Worm (Caenorhabditis elegans): ENCODE data around the gene pah-1.
A peak's percentile ranks its signal among the peaks of the same experiment; 100 is the strongest.

pah-1 gene

ce11 chrII:8742006-8742847, 24.6 kb downstream of the pah-1 start:
- no peak for TF ChIP-seq sox-4 (tag; optimal IDR thresholded peaks at IDR 0.05)
- no peak for TF ChIP-seq ceh-19 (GFP tag; optimal IDR thresholded peaks at IDR 0.05)
- TF ChIP-seq pqm-1 (tag; optimal IDR thresholded peaks at IDR 0.05), result no peak
- TF ChIP-seq fax-1 (tag; optimal IDR thresholded peaks at IDR 0.05), result no peak
- TF ChIP-seq syd-9 (tag; optimal IDR thresholded peaks at IDR 0.05), result no peak
- no peak for TF ChIP-seq nhr-232 (tag; optimal IDR thresholded peaks at IDR 0.05)
- TF ChIP-seq rnt-1 (tag; optimal IDR thresholded peaks at IDR 0.05), result no peak
- no peak for TF ChIP-seq fkh-6 (tag; optimal IDR thresholded peaks at IDR 0.05)
- no peak for TF ChIP-seq dve-1 (tag; optimal IDR thresholded peaks at IDR 0.05)
- TF ChIP-seq ceh-14 (tag; optimal IDR thresholded peaks at IDR 0.05), result no peak
- no peak for TF ChIP-seq ceh-22 (tag; optimal IDR thresholded peaks at IDR 0.05)
- no peak for TF ChIP-seq tbx-7 (tag; optimal IDR thresholded peaks at IDR 0.05)
- TF ChIP-seq zip-5 (tag; optimal IDR thresholded peaks at IDR 0.05), result no peak
- no peak for TF ChIP-seq ahr-1 (tag; optimal IDR thresholded peaks at IDR 0.05)
- TF ChIP-seq pha-4 (tag; optimal IDR thresholded peaks at IDR 0.05), result no peak

- no peak for TF ChIP-seq gmeb-2 (tag; optimal IDR thresholded peaks at IDR 0.05)
- TF ChIP-seq hlh-30 (tag; optimal IDR thresholded peaks at IDR 0.05; ENCODE audit: insufficient read depth), result peak; percentile 35
Observed at ce11 chrII:8741277-8741676, 25.5 kb downstream of the pah-1 start.

DNA sequence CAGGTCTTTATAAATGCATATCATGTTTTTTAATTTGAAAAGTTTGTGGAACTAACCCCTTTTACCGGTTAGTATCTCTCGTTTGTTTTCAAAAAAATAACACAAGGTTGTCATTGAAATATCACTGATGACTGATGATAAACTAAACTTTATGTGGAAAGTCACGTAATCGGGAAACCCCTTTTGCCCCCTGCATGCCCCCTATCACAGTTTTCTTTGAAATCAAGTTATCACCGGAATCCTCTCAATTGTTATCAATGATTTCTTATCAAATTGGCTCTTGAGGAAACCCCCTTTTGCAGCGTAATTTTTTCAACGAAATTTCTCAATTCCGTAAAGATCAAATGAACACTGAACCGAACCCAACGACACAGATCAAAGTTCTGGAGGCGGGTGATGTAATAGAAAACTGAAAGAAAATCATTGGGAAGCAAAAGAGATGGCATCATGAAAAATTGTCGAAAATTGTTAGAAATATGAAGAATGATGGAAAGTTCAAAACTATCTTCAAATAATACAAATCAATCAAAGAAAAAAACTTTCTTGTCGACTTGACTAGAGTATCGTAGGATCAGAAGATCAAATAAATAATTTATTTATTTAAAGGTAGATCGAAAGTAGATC, 26.4 kb downstream of the pah-1 start:
- TF ChIP-seq ceh-6 (GFP tag; optimal IDR thresholded peaks at IDR 0.05) (no peak), elt-2 (tag; optimal IDR thresholded peaks at IDR 0.05) (peak; percentile 95)

- TF ChIP-seq ceh-34 (tag; optimal IDR thresholded peaks at IDR 0.05) (no peak), fkh-10 (GFP tag; optimal IDR thresholded peaks at IDR 0.05) (no peak), Y22D7AL.16 (tag; optimal IDR thresholded peaks at IDR 0.05) (no peak), pag-3 (tag; optimal IDR thresholded peaks at IDR 0.05; ENCODE audit: borderline replicate concordance) (no peak), K02D7.2 (tag; optimal IDR thresholded peaks at IDR 0.05) (no peak)
Observed at ce11 chrII:8738955-8739354, 27.8 kb downstream of the pah-1 start.

DNA sequence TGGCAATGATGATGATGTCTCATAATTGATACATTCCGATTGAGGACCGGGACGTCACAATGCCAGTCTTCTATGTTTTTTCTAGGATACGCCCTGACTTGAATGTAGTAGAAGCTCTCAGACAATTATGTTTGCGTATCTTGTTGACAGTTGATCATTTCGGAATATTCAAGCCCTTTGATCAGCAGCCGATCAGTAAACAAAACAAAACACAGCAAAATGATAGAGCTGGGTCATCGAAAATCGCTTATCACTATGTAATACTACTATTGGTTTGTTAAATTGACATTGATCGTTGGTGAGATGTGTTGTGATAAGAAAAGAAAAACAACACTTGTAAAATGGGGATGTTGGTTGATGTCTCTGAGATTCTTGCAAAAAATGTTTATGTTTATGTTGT, 28.6 kb downstream of the pah-1 start:
- no peak for TF ChIP-seq fkh-6 (tag; optimal IDR thresholded peaks at IDR 0.05)
- TF ChIP-seq ama-1 (optimal IDR thresholded peaks at IDR 0.05), result no peak
- TF ChIP-seq elt-2 (tag; optimal IDR thresholded peaks at IDR 0.05), result peak; percentile 23
- TF ChIP-seq pat-9 (tag; optimal IDR thresholded peaks at IDR 0.05), result no peak
- TF ChIP-seq C38D4.7 (GFP tag; optimal IDR thresholded peaks at IDR 0.05), result no peak
- no peak for TF ChIP-seq ceh-30 (tag; optimal IDR thresholded peaks at IDR 0.05)
- no peak for TF ChIP-seq tbx-7 (tag; optimal IDR thresholded peaks at IDR 0.05)

DNA sequence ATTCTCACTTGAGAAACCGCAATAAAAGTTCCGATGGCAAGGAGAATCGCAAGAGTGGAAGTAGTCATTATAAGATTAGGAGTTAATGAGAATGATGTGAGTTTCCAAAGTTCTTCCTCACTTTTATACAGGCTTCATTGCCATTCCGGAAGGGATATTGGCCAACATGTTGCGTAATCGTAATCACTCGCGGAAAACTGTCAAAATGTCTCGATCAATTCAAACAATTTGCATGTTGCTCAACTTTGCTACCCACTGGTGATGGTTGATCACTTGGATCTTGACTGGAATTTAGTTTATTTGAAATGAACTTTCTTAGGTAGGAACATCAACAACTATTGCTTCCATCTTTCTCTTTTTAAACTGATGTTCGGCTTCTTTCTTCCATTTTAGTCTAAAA, 29.3 kb downstream of the pah-1 start, which contains the start of gene idpb-4:
TSS of gene idpb-4 (minus strand) at position 101 of the 400 bp plus-strand sequence.
- TF ChIP-seq ets-4 (tag; optimal IDR thresholded peaks at IDR 0.05), result no peak
- TF ChIP-seq ceh-48 (tag; optimal IDR thresholded peaks at IDR 0.05), result no peak
- TF ChIP-seq ceh-19 (GFP tag; optimal IDR thresholded peaks at IDR 0.05), result no peak
- TF ChIP-seq ceh-34 (tag; optimal IDR thresholded peaks at IDR 0.05), result no peak
- no peak for TF ChIP-seq hlh-30 (tag; optimal IDR thresholded peaks at IDR 0.05; ENCODE audit: insufficient read depth)
- TF ChIP-seq hlh-6 (tag; optimal IDR thresholded peaks at IDR 0.05), result no peak
- TF ChIP-seq tbx-7 (tag; optimal IDR thresholded peaks at IDR 0.05), result no peak
- TF ChIP-seq nfya-1 (tag; optimal IDR thresholded peaks at IDR 0.05), result no peak
- no peak for TF ChIP-seq sox-4 (tag; optimal IDR thresholded peaks at IDR 0.05)
- TF ChIP-seq unc-42 (tag; optimal IDR thresholded peaks at IDR 0.05), result no peak
- TF ChIP-seq fkh-6 (tag; optimal IDR thresholded peaks at IDR 0.05), result no peak
- TF ChIP-seq nhr-11 (tag; optimal IDR thresholded peaks at IDR 0.05), result no peak
- no peak for TF ChIP-seq ceh-45 (GFP tag; IDR thresholded peaks at IDR 0.05)
- no peak for TF ChIP-seq ztf-16 (tag; optimal IDR thresholded peaks at IDR 0.05)
- no peak for TF ChIP-seq ceh-9 (tag; optimal IDR thresholded peaks at IDR 0.05)
- TF ChIP-seq T23F11.4 (GFP tag; optimal IDR thresholded peaks at IDR 0.05), result no peak
- TF ChIP-seq hlh-8 (tag; optimal IDR thresholded peaks at IDR 0.05), result no peak
- no peak for TF ChIP-seq ttx-3 (tag; optimal IDR thresholded peaks at IDR 0.05)
